Worm (Caenorhabditis elegans) whole organism, mixed stage, embryonic: ENCODE results near the gene Y97E10AR.8.

Source experiments
- bed-3 ChIP-seq: fragments of 200-800 bp; sonication (Bioruptor generic); optimal IDR thresholded peaks from 3 replicates; lab custom pipeline; 2018; ENCODE audit warnings: mild to moderate bottlenecking, missing genetic modification characterization, moderate library complexity, missing compliant biosample characterization
- blmp-1 ChIP-seq: fragments of 150-350 bp; optimal IDR thresholded peaks from 2 replicates; lab custom pipeline; 2014; ENCODE audit warnings: missing biosample characterization, missing genetic modification characterization
- ceh-39 ChIP-seq: fragments of 150-350 bp; optimal IDR thresholded peaks from 2 replicates; lab custom pipeline; 2014; ENCODE audit warnings: missing biosample characterization, missing genetic modification characterization
- ceh-43 ChIP-seq: fragments of 200-800 bp; sonication (Bioruptor generic); optimal IDR thresholded peaks from 2 replicates; lab custom pipeline; 2018; ENCODE audit warnings: mild to moderate bottlenecking, missing genetic modification characterization, moderate library complexity, missing compliant biosample characterization
- ceh-83 ChIP-seq: fragments of 200-800 bp; sonication (Bioruptor generic); optimal IDR thresholded peaks from 2 replicates; lab custom pipeline; 2018; ENCODE audit warnings: mild to moderate bottlenecking, missing genetic modification characterization, missing compliant biosample characterization
- ces-1 ChIP-seq: fragments of 150-350 bp; optimal IDR thresholded peaks from 2 replicates; lab custom pipeline; 2014; ENCODE audit warnings: missing biosample characterization, missing genetic modification reagents, missing genetic modification characterization
- elt-1 ChIP-seq: sonication (generic microtip); optimal IDR thresholded peaks from 2 replicates; lab custom pipeline; 2017; ENCODE audit warnings: missing genetic modification characterization, mild to moderate bottlenecking, missing compliant biosample characterization, antibody characterized with exemption, moderate library complexity, borderline replicate concordance; ENCODE audit not compliant: insufficient read depth
- elt-3 ChIP-seq: fragments of 150-350 bp; optimal IDR thresholded peaks from 2 replicates; lab custom pipeline; 2014; ENCODE audit warnings: missing biosample characterization, missing genetic modification characterization
- ham-2 ChIP-seq: fragments of 200-800 bp; sonication (Bioruptor generic); optimal IDR thresholded peaks from 2 replicates; lab custom pipeline; 2018; ENCODE audit warnings: mild to moderate bottlenecking, missing genetic modification characterization, missing compliant biosample characterization
- lin-13 ChIP-seq: fragments of 150-350 bp; optimal IDR thresholded peaks from 2 replicates; lab custom pipeline; 2014; ENCODE audit warnings: missing biosample characterization, missing genetic modification characterization
- lsy-2 ChIP-seq: fragments of 150-350 bp; optimal IDR thresholded peaks from 2 replicates; lab custom pipeline; 2014; ENCODE audit warnings: missing biosample characterization, missing genetic modification characterization
- mab-5 ChIP-seq: fragments of 150-350 bp; optimal IDR thresholded peaks from 2 replicates; lab custom pipeline; 2014; ENCODE audit warnings: missing biosample characterization, missing genetic modification characterization
- mep-1 ChIP-seq: fragments of 150-350 bp; optimal IDR thresholded peaks from 2 replicates; lab custom pipeline; 2017; ENCODE audit warnings: missing biosample characterization, missing genetic modification reagents, missing genetic modification characterization, inconsistent platforms
- mls-2 ChIP-seq: sonication (generic microtip); optimal IDR thresholded peaks from 2 replicates; lab custom pipeline; 2016; ENCODE audit warnings: mild to moderate bottlenecking, missing genetic modification characterization, moderate library complexity, missing compliant biosample characterization
- nhr-12 ChIP-seq: fragments of 150-350 bp; optimal IDR thresholded peaks from 2 replicates; lab custom pipeline; 2014; ENCODE audit warnings: missing biosample characterization, missing genetic modification characterization
- nhr-2 ChIP-seq: fragments of 150-350 bp; optimal IDR thresholded peaks from 2 replicates; lab custom pipeline; 2014; ENCODE audit warnings: missing biosample characterization, missing genetic modification characterization
- nhr-76 ChIP-seq: sonication (generic microtip); optimal IDR thresholded peaks from 2 replicates; lab custom pipeline; 2017; ENCODE audit warnings: missing biosample characterization, missing genetic modification characterization
- pha-4 ChIP-seq: fragments of 150-350 bp; optimal IDR thresholded peaks from 2 replicates; lab custom pipeline; 2018; ENCODE audit warnings: missing biosample characterization, missing genetic modification reagents, missing genetic modification characterization
- sem-2 ChIP-seq: fragments of 200-800 bp; sonication (Bioruptor generic); optimal IDR thresholded peaks from 2 replicates; lab custom pipeline; 2018; ENCODE audit warnings: mild to moderate bottlenecking, missing genetic modification characterization, missing compliant biosample characterization
- snpc-4 ChIP-seq: fragments of 150-350 bp; optimal IDR thresholded peaks from 2 replicates; lab custom pipeline; 2014; ENCODE audit warnings: missing biosample characterization, missing genetic modification characterization
- sptf-1 ChIP-seq: sonication (generic microtip); optimal IDR thresholded peaks from 2 replicates; lab custom pipeline; 2017; ENCODE audit warnings: mild to moderate bottlenecking, missing genetic modification characterization, moderate library complexity, missing compliant biosample characterization
- tbx-8 ChIP-seq: fragments of 200-800 bp; sonication (Bioruptor generic); optimal IDR thresholded peaks from 2 replicates; lab custom pipeline; 2018; ENCODE audit warnings: mild to moderate bottlenecking, missing genetic modification characterization, moderate library complexity, missing compliant biosample characterization
- unc-39 ChIP-seq: fragments of 150-350 bp; optimal IDR thresholded peaks from 2 replicates; lab custom pipeline; 2014; ENCODE audit warnings: missing biosample characterization, missing genetic modification characterization
- unc-62 ChIP-seq: fragments of 150-350 bp; optimal IDR thresholded peaks from 2 replicates; lab custom pipeline; 2014; ENCODE audit warnings: missing biosample characterization, missing genetic modification reagents, missing genetic modification characterization

The Y97E10AR.8 gene

ce11 chrV:8034811-8035210, 29.7 kb downstream of the Y97E10AR.8 start, which contains the start of gene algn-12:
algn-12 (plus strand) TSS chrV:8035111.
- TF ChIP-seq mls-2 (tag; lab: Kevin White, UChicago) (no peak), blmp-1 (tag; lab: Kevin White, UChicago) (no peak), ces-1 (GFP tag; lab: Kevin White, UChicago) (no peak), mab-5 (tag; lab: Kevin White, UChicago) (no peak)

- TF ChIP-seq nhr-2: no peak
- no peak for TF ChIP-seq mab-5 (tag; lab: Kevin White, UChicago)
Measured at ce11 chrV:8035947-8036346, 30.8 kb downstream of the Y97E10AR.8 start, which contains the start of gene ZC513.14. ZC513.14 (minus strand) TSS chrV:8036047.

ce11 chrV:8039085-8039525, 34.0 kb downstream of the Y97E10AR.8 start:
- peak; percentile 14 for TF ChIP-seq sptf-1 (tag; lab: Kevin White, UChicago)
- no peak for TF ChIP-seq unc-39 (tag; lab: Kevin White, UChicago)

ce11 chrV:8039606-8040005, 34.5 kb downstream of the Y97E10AR.8 start:
- TF ChIP-seq mep-1 (tag; lab: Kevin White, UChicago) (no peak), lin-13 (no peak), nhr-2 (no peak), ceh-83 (no peak), tbx-8 (GFP tag; lab: Kevin White, UChicago) (no peak), lsy-2 (tag; lab: Kevin White, UChicago) (no peak), snpc-4 (no peak), nhr-76 (tag; lab: Kevin White, UChicago) (no peak), mab-5 (tag; lab: Kevin White, UChicago) (no peak), elt-3 (tag; lab: Kevin White, UChicago) (no peak)

- TF ChIP-seq sem-2 (GFP tag; lab: Kevin White, UChicago) (no peak), nhr-2 (no peak), bed-3 (GFP tag; lab: Kevin White, UChicago) (no peak), unc-39 (tag; lab: Kevin White, UChicago) (no peak), blmp-1 (tag; lab: Kevin White, UChicago) (peak; percentile 70), tbx-8 (GFP tag; lab: Kevin White, UChicago) (peak; percentile 38), elt-3 (tag; lab: Kevin White, UChicago) (peak; percentile 52), unc-62 (peak; percentile 43)
- TF ChIP-seq, all 35 proteins: peak for 4
Measured at ce11 chrV:8040247-8041084, 35.4 kb downstream of the Y97E10AR.8 start.

- no peak for TF ChIP-seq pha-4 (tag; lab: Kevin White, UChicago)
- TF ChIP-seq unc-39 (tag; lab: Kevin White, UChicago): no peak
- no peak for TF ChIP-seq nhr-12 (tag; lab: Kevin White, UChicago)
- TF ChIP-seq tbx-8 (GFP tag; lab: Kevin White, UChicago): no peak
- TF ChIP-seq snpc-4: no peak
- TF ChIP-seq elt-3 (tag; lab: Kevin White, UChicago): no peak
- no peak for TF ChIP-seq ham-2 (GFP tag; lab: Kevin White, UChicago)
- TF ChIP-seq ceh-43 (GFP tag; lab: Kevin White, UChicago): no peak
Measured at ce11 chrV:8041336-8041868, 36.3 kb downstream of the Y97E10AR.8 start.

ce11 chrV:8043664-8044063, 38.6 kb downstream of the Y97E10AR.8 start:
- TF ChIP-seq elt-1 (tag; lab: Kevin White, UChicago) (peak; percentile 38), ceh-39 (tag; lab: Kevin White, UChicago) (no peak)
- TF ChIP-seq, all 35 proteins: peak for 1
